Fruit fly (Drosophila melanogaster) whole organism, embryonic: Measurements from ENCODE around the gene aop.

ENCODE experiments used
- Adf1 ChIP-seq: fragments of 200-800 bp; sonication (Bioruptor generic); IDR thresholded peaks from 2 replicates; pipeline ENCODE4 v1.3.6; 2022; ENCODE audit warnings: missing biosample characterization, missing genetic modification characterization
- CG10321 ChIP-seq: fragments of 200-800 bp; sonication (Bioruptor generic); IDR thresholded peaks from 2 replicates; pipeline ENCODE4 v1.3.6; 2022; ENCODE audit warnings: missing biosample characterization, missing genetic modification characterization
- CG10543 ChIP-seq: fragments of 200-800 bp; sonication (Bioruptor generic); optimal IDR thresholded peaks from 3 replicates; lab custom pipeline; 2017; ENCODE audit warnings: missing biosample characterization, mild to moderate bottlenecking, missing genetic modification characterization, moderate library complexity
- CG11247 ChIP-seq: fragments of 200-800 bp; sonication (Bioruptor generic); IDR thresholded peaks from 2 replicates; pipeline ENCODE4 v1.3.6; 2022; ENCODE audit warnings: missing biosample characterization, missing genetic modification characterization
- CG12104 ChIP-seq: fragments of 200-800 bp; sonication (Bioruptor generic); optimal IDR thresholded peaks from 3 replicates; lab custom pipeline; 2016; ENCODE audit warnings: missing biosample characterization, missing genetic modification characterization
- CG12769 ChIP-seq: fragments of 200-800 bp; sonication (Bioruptor generic); optimal IDR thresholded peaks from 2 replicates; lab custom pipeline; 2019; ENCODE audit warnings: missing biosample characterization, mild to moderate bottlenecking, missing genetic modification characterization, moderate library complexity
- CG17385 ChIP-seq: fragments of 200-800 bp; sonication (Bioruptor generic); optimal IDR thresholded peaks from 3 replicates; lab custom pipeline; 2018; ENCODE audit warnings: missing biosample characterization, mild to moderate bottlenecking, missing genetic modification characterization
- CG2199 ChIP-seq: fragments of 200-800 bp; sonication (Bioruptor generic); IDR thresholded peaks from 3 replicates; pipeline ENCODE4 v1.3.6; 2022; ENCODE audit warnings: missing biosample characterization, missing genetic modification characterization
- CG30403 ChIP-seq: fragments of 200-800 bp; sonication (Bioruptor generic); optimal IDR thresholded peaks from 3 replicates; lab custom pipeline; 2016; ENCODE audit warnings: missing biosample characterization, missing genetic modification characterization
- CG42726 ChIP-seq: fragments of 200-800 bp; sonication (Bioruptor generic); IDR thresholded peaks from 2 replicates; pipeline ENCODE4 v1.3.6; 2022; ENCODE audit warnings: missing biosample characterization, missing genetic modification characterization; ENCODE audit not compliant: partially characterized antibody
- CG4328 ChIP-seq: fragments of 200-800 bp; sonication (Bioruptor generic); optimal IDR thresholded peaks from 3 replicates; lab custom pipeline; 2017; ENCODE audit warnings: missing biosample characterization, missing genetic modification reagents, missing genetic modification characterization
- CG4820 ChIP-seq: fragments of 200-800 bp; sonication (Bioruptor generic); optimal IDR thresholded peaks from 3 replicates; lab custom pipeline; 2016; ENCODE audit warnings: missing biosample characterization, missing genetic modification characterization
- CG5180 ChIP-seq: fragments of 200-800 bp; sonication (Bioruptor generic); optimal IDR thresholded peaks from 3 replicates; lab custom pipeline; 2017; ENCODE audit warnings: missing biosample characterization, missing genetic modification characterization, mild to moderate bottlenecking, moderate library complexity, missing genetic modification reagents
- CG7271 ChIP-seq: fragments of 200-800 bp; sonication (Bioruptor generic); optimal IDR thresholded peaks from 2 replicates; lab custom pipeline; 2018; ENCODE audit warnings: missing biosample characterization, mild to moderate bottlenecking, missing genetic modification characterization, moderate library complexity
- CG7357 ChIP-seq: fragments of 200-800 bp; sonication (Bioruptor generic); IDR thresholded peaks from 3 replicates; pipeline ENCODE4 v1.3.6; 2022; ENCODE audit warnings: missing biosample characterization, missing genetic modification characterization
- CG8290 ChIP-seq, 3 experiments: fragments of 200-800 bp; sonication (Bioruptor generic); optimal IDR thresholded peaks; 2 replicates each; lab custom pipeline; 2016 to 2019; ENCODE audit warnings: missing biosample characterization in 3 of 3, missing genetic modification characterization in 3 of 3, mild to moderate bottlenecking in 2 of 3, moderate library complexity in 1 of 3
- Deaf1 ChIP-seq: fragments of 200-800 bp; optimal IDR thresholded peaks from 3 replicates; lab custom pipeline; 2019; ENCODE audit warnings: missing biosample characterization, mild to moderate bottlenecking, missing genetic modification characterization, moderate library complexity
- GATAe ChIP-seq: fragments of 200-800 bp; sonication (Bioruptor generic); conservative IDR thresholded peaks from 2 replicates; pipeline ENCODE4 v1.3.6; 2022; ENCODE audit warnings: missing biosample characterization, missing genetic modification characterization
- Hmr ChIP-seq: fragments of 200-800 bp; sonication (Bioruptor generic); optimal IDR thresholded peaks from 3 replicates; lab custom pipeline; 2017; ENCODE audit warnings: mild to moderate bottlenecking, missing biosample characterization, missing genetic modification reagents, missing genetic modification characterization
- Hr78 ChIP-seq, 2 experiments: fragments of 200-800 bp in 1 of 2; fragments of >200 bp in 1 of 2; sonication (Bioruptor generic) in 1 of 2; optimal IDR thresholded peaks; 2 replicates each; lab custom pipeline; 2017 to 2019; ENCODE audit warnings: missing biosample characterization in 2 of 2, missing genetic modification characterization in 2 of 2, mild to moderate bottlenecking in 1 of 2, moderate library complexity in 1 of 2
- Lhr ChIP-seq: fragments of 200-800 bp; sonication (Bioruptor generic); optimal IDR thresholded peaks from 3 replicates; lab custom pipeline; 2017; ENCODE audit warnings: mild to moderate bottlenecking, missing biosample characterization, missing genetic modification reagents, missing genetic modification characterization
- NC2α ChIP-seq: fragments of 200-800 bp; sonication (Bioruptor generic); optimal IDR thresholded peaks from 2 replicates; lab custom pipeline; 2016; ENCODE audit warnings: missing biosample characterization, missing genetic modification characterization
- NK7.1 ChIP-seq: fragments of 200-800 bp; sonication (Bioruptor generic); optimal IDR thresholded peaks from 3 replicates; lab custom pipeline; 2016; ENCODE audit warnings: missing biosample characterization, missing genetic modification characterization
- Rfx ChIP-seq: fragments of 200-800 bp; sonication (Bioruptor generic); IDR thresholded peaks from 2 replicates; pipeline ENCODE4 v1.3.6; 2022; ENCODE audit warnings: missing biosample characterization, missing genetic modification characterization
- Scr ChIP-seq: fragments of 200-800 bp; sonication (Bioruptor generic); IDR thresholded peaks from 2 replicates; pipeline ENCODE4 v1.3.6; 2022; ENCODE audit warnings: missing biosample characterization, missing genetic modification characterization; ENCODE audit not compliant: partially characterized antibody
- Side ChIP-seq: fragments of 200-800 bp; sonication (Bioruptor generic); optimal IDR thresholded peaks from 2 replicates; lab custom pipeline; 2016; ENCODE audit warnings: missing biosample characterization, missing genetic modification characterization
- YL-1 ChIP-seq: fragments of 200-800 bp; sonication (Bioruptor generic); optimal IDR thresholded peaks from 3 replicates; lab custom pipeline; 2017; ENCODE audit warnings: missing biosample characterization, mild to moderate bottlenecking, missing genetic modification characterization
- abd-A ChIP-seq: fragments of 200-800 bp; sonication (Bioruptor generic); optimal IDR thresholded peaks from 3 replicates; lab custom pipeline; 2019; ENCODE audit warnings: missing biosample characterization, mild to moderate bottlenecking, missing genetic modification characterization, moderate library complexity
- br ChIP-seq: fragments of >200 bp; optimal IDR thresholded peaks from 2 replicates; lab custom pipeline; 2017
- cg ChIP-seq: fragments of 200-800 bp; sonication (Bioruptor generic); optimal IDR thresholded peaks from 3 replicates; lab custom pipeline; 2019; ENCODE audit warnings: missing biosample characterization, mild to moderate bottlenecking, missing genetic modification characterization, moderate library complexity
- chif ChIP-seq, 2 experiments: fragments of 200-800 bp; sonication (Bioruptor generic); optimal IDR thresholded peaks; 3 replicates each; lab custom pipeline; 2016; ENCODE audit warnings: missing biosample characterization in 2 of 2, missing genetic modification characterization in 2 of 2
- chinmo ChIP-seq: fragments of 200-800 bp; sonication (Bioruptor generic); IDR thresholded peaks from 4 replicates; pipeline ENCODE4 v1.3.6; 2022; ENCODE audit warnings: missing biosample characterization, missing genetic modification characterization; ENCODE audit not compliant: partially characterized antibody
- dan ChIP-seq: fragments of 200-800 bp; sonication (Bioruptor generic); IDR thresholded peaks from 2 replicates; pipeline ENCODE4 v1.3.6; 2022; ENCODE audit warnings: missing biosample characterization, missing genetic modification characterization
- fd64A ChIP-seq: fragments of 200-800 bp; sonication (Bioruptor generic); optimal IDR thresholded peaks from 3 replicates; lab custom pipeline; 2018; ENCODE audit warnings: missing biosample characterization, mild to moderate bottlenecking, missing genetic modification characterization
- gfzf ChIP-seq: fragments of 200-800 bp; sonication (Bioruptor generic); optimal IDR thresholded peaks from 2 replicates; lab custom pipeline; 2016; ENCODE audit warnings: missing biosample characterization, mild to moderate bottlenecking, missing genetic modification characterization, moderate library complexity
- inv ChIP-seq: fragments of 200-800 bp; sonication (Bioruptor generic); IDR thresholded peaks from 2 replicates; pipeline ENCODE4 v1.3.6; 2022; ENCODE audit warnings: missing biosample characterization, missing genetic modification characterization; ENCODE audit not compliant: partially characterized antibody
- jing ChIP-seq: fragments of 200-800 bp; sonication (Bioruptor generic); optimal IDR thresholded peaks from 2 replicates; lab custom pipeline; 2018; ENCODE audit warnings: missing biosample characterization, mild to moderate bottlenecking, missing genetic modification characterization
- nau ChIP-seq: fragments of 200-800 bp; sonication (Bioruptor generic); optimal IDR thresholded peaks from 3 replicates; lab custom pipeline; 2017; ENCODE audit warnings: missing biosample characterization, mild to moderate bottlenecking, missing genetic modification characterization, missing genetic modification reagents
- oc ChIP-seq: fragments of 200-800 bp; sonication (Bioruptor generic); optimal IDR thresholded peaks from 2 replicates; lab custom pipeline; 2018; ENCODE audit warnings: missing biosample characterization, mild to moderate bottlenecking, missing genetic modification characterization, moderate library complexity
- prd ChIP-seq, 3 experiments: fragments of >200 bp in 2 of 3; fragments of 200-800 bp in 1 of 3; sonication (Bioruptor generic) in 1 of 3; optimal IDR thresholded peaks in 2 of 3; IDR thresholded peaks in 1 of 3; 2 replicates in 2 of 3; 3 replicates in 1 of 3; pipeline versions ENCODE4 v1.3.6 to Lab custom; 2017 to 2022; ENCODE audit warnings: missing biosample characterization in 1 of 3, missing genetic modification characterization in 1 of 3
- run ChIP-seq: fragments of 200-800 bp; sonication (Bioruptor generic); optimal IDR thresholded peaks from 3 replicates; lab custom pipeline; 2018; ENCODE audit warnings: missing biosample characterization, mild to moderate bottlenecking, missing genetic modification characterization
- sna ChIP-seq: fragments of 200-800 bp; sonication (Bioruptor generic); IDR thresholded peaks from 2 replicates; pipeline ENCODE4 v1.3.6; 2022; ENCODE audit warnings: missing biosample characterization, missing genetic modification characterization; ENCODE audit not compliant: partially characterized antibody
- sr ChIP-seq: fragments of 200-800 bp; sonication (Bioruptor generic); IDR thresholded peaks from 3 replicates; pipeline ENCODE4 v1.3.6; 2022; ENCODE audit warnings: missing biosample characterization, missing genetic modification characterization
- tap ChIP-seq: fragments of 200-800 bp; optimal IDR thresholded peaks from 3 replicates; lab custom pipeline; 2019; ENCODE audit warnings: missing biosample characterization, mild to moderate bottlenecking, missing genetic modification characterization, moderate library complexity
- tll ChIP-seq, 2 experiments: fragments of 200-800 bp in 1 of 2; fragments of >200 bp in 1 of 2; sonication (Bioruptor generic) in 1 of 2; optimal IDR thresholded peaks; 2 replicates each; lab custom pipeline; 2017 to 2019; ENCODE audit warnings: missing biosample characterization in 2 of 2, missing genetic modification characterization in 2 of 2, mild to moderate bottlenecking in 1 of 2, moderate library complexity in 1 of 2
- ttk ChIP-seq: fragments of 200-800 bp; sonication (Bioruptor generic); IDR thresholded peaks from 2 replicates; pipeline ENCODE4 v2.1.2; 2022; ENCODE audit warnings: missing biosample characterization, missing genetic modification characterization
- twi ChIP-seq: fragments of 200-800 bp; optimal IDR thresholded peaks from 2 replicates; lab custom pipeline; 2019; ENCODE audit warnings: missing biosample characterization, mild to moderate bottlenecking, missing genetic modification characterization, moderate library complexity
- vvl ChIP-seq: fragments of 200-800 bp; sonication (Bioruptor generic); IDR thresholded peaks from 2 replicates; pipeline ENCODE4 v1.3.6; 2022; ENCODE audit warnings: missing biosample characterization, missing genetic modification characterization
- z ChIP-seq: fragments of 200-800 bp; sonication (Bioruptor generic); IDR thresholded peaks from 3 replicates; pipeline ENCODE4 v1.3.6; 2022; ENCODE audit warnings: missing biosample characterization, missing genetic modification characterization

aop gene

dm6 chr2L:2162281-2162680 lies 16.3 kb downstream of the aop start (continued):
- no peak for TF ChIP-seq ttk (GFP tag; lab: Robert Waterston, UW)
- TF ChIP-seq abd-A (tag; lab: Kevin White, UChicago): peak; percentile 72
- TF ChIP-seq chinmo (GFP tag; lab: Robert Waterston, UW): peak; percentile 92
- TF ChIP-seq br (lab: Kevin White, UChicago): no peak
- no peak for TF ChIP-seq CG17385 (GFP tag; lab: Kevin White, UChicago)
- TF ChIP-seq NK7.1: no peak
- TF ChIP-seq oc (tag; lab: Kevin White, UChicago): peak; percentile 56
- TF ChIP-seq CG8290 (GFP tag; optimal IDR thresholded peaks at IDR 0.05; lab: Kevin White, UChicago): no peak
- TF ChIP-seq CG8290 (tag; optimal IDR thresholded peaks at IDR 0.05; lab: Kevin White, UChicago): peak in 1 of 2 experiments; percentile 13
- TF ChIP-seq CG7357 (GFP tag; lab: Robert Waterston, UW): no peak
- TF ChIP-seq CG10321 (GFP tag; lab: Robert Waterston, UW): no peak
- no peak for TF ChIP-seq CG30403 (GFP tag; lab: Kevin White, UChicago)
- peak; percentile 17 for TF ChIP-seq Deaf1 (tag; lab: Kevin White, UChicago)
- TF ChIP-seq Hr78 (GFP tag; optimal IDR thresholded peaks at IDR 0.05; lab: Kevin White, UChicago): no peak
- no peak for TF ChIP-seq CG7271 (tag; lab: Kevin White, UChicago)
- TF ChIP-seq cg (GFP tag; lab: Kevin White, UChicago): peak; percentile 76
- no peak for TF ChIP-seq CG5180 (GFP tag; lab: Kevin White, UChicago)
- TF ChIP-seq prd (optimal IDR thresholded peaks at IDR 0.05; lab: Kevin White, UChicago): no peak
- TF ChIP-seq prd (GFP tag; IDR thresholded peaks at IDR 0.05; lab: Robert Waterston, UW): no peak
- no peak for TF ChIP-seq Hmr (GFP tag; lab: Kevin White, UChicago)
- no peak for TF ChIP-seq tap (tag; lab: Kevin White, UChicago)
- no peak for TF ChIP-seq Side
- peak; percentile 48 for TF ChIP-seq CG10543 (GFP tag; lab: Kevin White, UChicago)
- TF ChIP-seq jing (GFP tag; lab: Kevin White, UChicago): no peak
- TF ChIP-seq nau (GFP tag; lab: Kevin White, UChicago): no peak
- TF ChIP-seq sr: peak; percentile 78
- peak; percentile 11 for TF ChIP-seq fd64A
- TF ChIP-seq vvl (GFP tag; lab: Robert Waterston, UW): peak; percentile 52; the same call in 1 of the 2 replicates
- no peak for TF ChIP-seq YL-1 (GFP tag; lab: Kevin White, UChicago)
- no peak for TF ChIP-seq run (tag; lab: Kevin White, UChicago)
- TF ChIP-seq sna (GFP tag; lab: Robert Waterston, UW): 0 out of 2 replicates have a peak, but pooled peaks have one; percentile 28
- TF ChIP-seq Rfx (GFP tag; lab: Robert Waterston, UW): no peak
- TF ChIP-seq CG12104: no peak
- no peak for TF ChIP-seq Lhr (GFP tag; lab: Kevin White, UChicago)
- no peak for TF ChIP-seq inv (GFP tag; lab: Robert Waterston, UW)
- TF ChIP-seq tll (GFP tag; optimal IDR thresholded peaks at IDR 0.05; lab: Kevin White, UChicago): no peak
- peak; percentile 85 for TF ChIP-seq CG12769 (tag; lab: Kevin White, UChicago)
- 0 out of 2 replicates have a peak, but pooled peaks have one; percentile 34 for TF ChIP-seq CG42726 (GFP tag; lab: Robert Waterston, UW)
- TF ChIP-seq CG2199 (GFP tag; lab: Robert Waterston, UW): peak; percentile 59; the same call in 2 of the 3 replicates
- TF ChIP-seq NC2α (GFP tag; lab: Kevin White, UChicago): no peak
- TF ChIP-seq z (GFP tag; lab: Robert Waterston, UW): peak; percentile 49; the same call in 1 of the 3 replicates
- no peak for TF ChIP-seq dan (GFP tag; lab: Robert Waterston, UW)
- TF ChIP-seq Scr (GFP tag; lab: Robert Waterston, UW): peak; percentile 13; the same call in 1 of the 2 replicates
- TF ChIP-seq CG11247 (GFP tag; lab: Robert Waterston, UW): no peak
- no peak for TF ChIP-seq CG4820 (GFP tag; lab: Kevin White, UChicago)
- peak; percentile 43 for TF ChIP-seq Adf1 (GFP tag; lab: Robert Waterston, UW)
- TF ChIP-seq CG4328 (GFP tag; lab: Kevin White, UChicago): no peak
- no peak for TF ChIP-seq gfzf (GFP tag; lab: Kevin White, UChicago)
- no peak for TF ChIP-seq chif (GFP tag; optimal IDR thresholded peaks at IDR 0.05; lab: Kevin White, UChicago)
- TF ChIP-seq twi (tag; lab: Kevin White, UChicago): peak; percentile 44
- TF ChIP-seq GATAe: no peak
